Fruit fly (Drosophila melanogaster) whole organism, prepupa: ENCODE results near the gene CG17751.

Experiments
- Blimp-1 ChIP-seq: fragments of 200-800 bp; sonication (Bioruptor generic); optimal IDR thresholded peaks from 3 replicates; lab custom pipeline; 2017; ENCODE audit warnings: missing biosample characterization, missing genetic modification characterization, mild to moderate bottlenecking, moderate library complexity, missing genetic modification reagents
- CG10669 ChIP-seq: fragments of 200-800 bp; sonication (Bioruptor generic); optimal IDR thresholded peaks from 3 replicates; lab custom pipeline; 2018; ENCODE audit warnings: missing biosample characterization, mild to moderate bottlenecking, missing genetic modification characterization, moderate library complexity
- CG1621 ChIP-seq: fragments of 200-800 bp; sonication (Bioruptor generic); optimal IDR thresholded peaks from 3 replicates; lab custom pipeline; 2018; ENCODE audit warnings: missing biosample characterization, mild to moderate bottlenecking, missing genetic modification characterization
- CG16779 ChIP-seq: fragments of 200-800 bp; sonication (Bioruptor generic); optimal IDR thresholded peaks from 3 replicates; lab custom pipeline; 2017; ENCODE audit warnings: missing biosample characterization, mild to moderate bottlenecking, missing genetic modification characterization
- CG6163 ChIP-seq: fragments of 200-800 bp; sonication (Bioruptor generic); IDR thresholded peaks from 3 replicates; pipeline ENCODE4 v1.3.6; 2022; ENCODE audit warnings: missing biosample characterization, missing genetic modification characterization
- CG6276 ChIP-seq: fragments of 200-800 bp; sonication (Bioruptor generic); optimal IDR thresholded peaks from 2 replicates; lab custom pipeline; 2017; ENCODE audit warnings: missing biosample characterization, mild to moderate bottlenecking, missing genetic modification characterization
- CG6792 ChIP-seq: fragments of 200-800 bp; sonication (Bioruptor generic); optimal IDR thresholded peaks from 3 replicates; lab custom pipeline; 2016; ENCODE audit warnings: missing biosample characterization, missing genetic modification characterization
- CG8319 ChIP-seq: fragments of 200-800 bp; sonication (Bioruptor generic); optimal IDR thresholded peaks from 3 replicates; lab custom pipeline; 2016; ENCODE audit warnings: missing biosample characterization, missing genetic modification characterization
- Eip75B ChIP-seq: fragments of 200-800 bp; sonication (Bioruptor generic); optimal IDR thresholded peaks from 3 replicates; lab custom pipeline; 2016; ENCODE audit warnings: missing biosample characterization, missing genetic modification characterization
- eg ChIP-seq: fragments of 200-800 bp; sonication (Bioruptor generic); IDR thresholded peaks from 3 replicates; pipeline ENCODE4 v1.3.6; 2022; ENCODE audit warnings: missing biosample characterization, missing genetic modification characterization
- topi ChIP-seq: fragments of 200-800 bp; sonication (Bioruptor generic); optimal IDR thresholded peaks from 3 replicates; lab custom pipeline; 2016; ENCODE audit warnings: missing biosample characterization, missing genetic modification characterization
- vri ChIP-seq: fragments of 200-800 bp; sonication (Bioruptor generic); optimal IDR thresholded peaks from 3 replicates; lab custom pipeline; 2016; ENCODE audit warnings: missing biosample characterization, mild to moderate bottlenecking, missing genetic modification characterization

DNA sequence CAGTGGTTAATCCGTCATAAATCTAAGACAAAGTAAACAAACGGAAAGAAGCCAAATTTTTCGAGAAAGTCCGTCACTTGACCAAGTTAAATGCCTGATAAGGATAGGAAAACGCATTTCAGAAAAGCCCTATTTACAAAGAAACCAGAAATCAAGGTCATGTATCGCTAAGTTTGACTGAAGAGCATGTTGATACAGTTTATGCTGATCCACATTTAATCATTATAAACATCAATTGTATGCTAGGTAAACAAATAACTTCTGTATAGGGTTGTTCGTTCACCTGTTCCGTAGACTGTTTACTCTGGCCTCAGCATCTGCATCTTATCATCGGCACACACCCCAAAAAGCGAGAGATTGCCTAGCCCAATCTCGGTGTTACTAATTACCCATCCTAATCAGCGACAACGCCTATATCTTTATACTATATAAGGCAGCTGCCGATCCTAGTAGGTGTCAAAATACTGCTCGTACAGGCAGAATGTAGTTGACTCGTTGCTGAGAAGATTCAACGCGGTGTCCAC is 5.9 kb downstream of the CG17751 start, which contains the start of gene CG16727:
- TF ChIP-seq CG6792 (GFP tag; lab: Kevin White, UChicago) (no peak), vri (GFP tag; lab: Kevin White, UChicago) (no peak), topi (no peak), CG6163 (GFP tag; lab: Robert Waterston, UW) (no peak), CG10669 (no peak), eg (no peak), CG6276 (GFP tag; lab: Kevin White, UChicago) (no peak), CG8319 (GFP tag; lab: Kevin White, UChicago) (no peak), CG1621 (no peak), CG16779 (tag; lab: Kevin White, UChicago) (no peak), Eip75B (GFP tag; lab: Kevin White, UChicago) (no peak), Blimp-1 (GFP tag; lab: Kevin White, UChicago) (no peak)
